Worm (Caenorhabditis elegans): ENCODE measurements around the gene C06E4.1.

- TF ChIP-seq lsy-2 (tag; optimal IDR thresholded peaks at IDR 0.05) = no peak
- TF ChIP-seq pha-4 (tag; optimal IDR thresholded peaks at IDR 0.05) = no peak
- no peak for TF ChIP-seq lin-13 (tag; optimal IDR thresholded peaks at IDR 0.05)
- TF ChIP-seq elt-1 (tag; optimal IDR thresholded peaks at IDR 0.05; ENCODE audit: borderline replicate concordance, insufficient read depth) = no peak
- no peak for TF ChIP-seq lin-32 (GFP tag; optimal IDR thresholded peaks at IDR 0.05)
- no peak for TF ChIP-seq sptf-1 (tag; optimal IDR thresholded peaks at IDR 0.05)
- no peak for TF ChIP-seq zip-8 (tag; optimal IDR thresholded peaks at IDR 0.05)
- no peak for TF ChIP-seq elt-3 (tag; optimal IDR thresholded peaks at IDR 0.05)
- TF ChIP-seq ceh-83 (GFP tag; optimal IDR thresholded peaks at IDR 0.05) = no peak
- TF ChIP-seq ces-1 (GFP tag; optimal IDR thresholded peaks at IDR 0.05) = no peak
- TF ChIP-seq snpc-4 (tag; optimal IDR thresholded peaks at IDR 0.05) = no peak
- TF ChIP-seq mep-1 (tag; optimal IDR thresholded peaks at IDR 0.05) = no peak
Measured at ce11 chrIV:7310842-7311241, 27.8 kb downstream of the C06E4.1 start.

Measured in whole organism, mixed stage, embryonic.